Fruit fly (Drosophila melanogaster): Measurements from ENCODE around the gene Nipsnap.
A peak's percentile ranks its signal among the peaks of the same experiment; 100 is the strongest.

Nipsnap gene

dm6 chrX:16090179-16091144, 17.1 kb upstream of the Nipsnap start (continued):
- TF ChIP-seq slou (GFP tag; optimal IDR thresholded peaks at IDR 0.05) = peak; percentile 71
- TF ChIP-seq CG10654 (GFP tag; optimal IDR thresholded peaks at IDR 0.05) = peak; percentile 87
- peak; percentile 72 for TF ChIP-seq CG6654 (GFP tag; optimal IDR thresholded peaks at IDR 0.05)
- TF ChIP-seq CG12104 (GFP tag; optimal IDR thresholded peaks at IDR 0.05) = peak; percentile 75
- peak; percentile 82 for TF ChIP-seq salm (tag; optimal IDR thresholded peaks at IDR 0.05)
- TF ChIP-seq gsb-n (tag; optimal IDR thresholded peaks at IDR 0.05) = peak; percentile 49
- TF ChIP-seq CG13287 (GFP tag; IDR thresholded peaks at IDR 0.05; ENCODE audit: partially characterized antibody) = no peak
- peak; percentile 97 for TF ChIP-seq slbo (GFP tag; IDR thresholded peaks at IDR 0.05)
- peak; percentile 87 for TF ChIP-seq CG10147 (GFP tag; optimal IDR thresholded peaks at IDR 0.05)
- peak; percentile 30 for TF ChIP-seq tup (GFP tag; optimal IDR thresholded peaks at IDR 0.05)
- TF ChIP-seq CG11696 (GFP tag; IDR thresholded peaks at IDR 0.05) = peak; percentile 77
- peak; percentile 12 for TF ChIP-seq ac (GFP tag; optimal IDR thresholded peaks at IDR 0.05)
- TF ChIP-seq ATbp (GFP tag; optimal IDR thresholded peaks at IDR 0.05) = peak; percentile 89
- TF ChIP-seq CG31388 (GFP tag; optimal IDR thresholded peaks at IDR 0.05) = peak; percentile 71
- TF ChIP-seq CG14441 (GFP tag; IDR thresholded peaks at IDR 0.05) = peak; percentile 94
- peak; percentile 66 for TF ChIP-seq CG8359 (GFP tag; optimal IDR thresholded peaks at IDR 0.05; ENCODE audit: borderline replicate concordance)
- peak; percentile 75 for TF ChIP-seq gcm2 (GFP tag; optimal IDR thresholded peaks at IDR 0.05)
- TF ChIP-seq prd (optimal IDR thresholded peaks at IDR 0.05) = no peak
- peak; percentile 88 for TF ChIP-seq prd (GFP tag; IDR thresholded peaks at IDR 0.05)
- peak; percentile 89 for TF ChIP-seq Ptx1 (GFP tag; IDR thresholded peaks at IDR 0.05)
- no peak for TF ChIP-seq vnd (GFP tag; IDR thresholded peaks at IDR 0.05; ENCODE audit: partially characterized antibody)
- TF ChIP-seq kni (GFP tag; optimal IDR thresholded peaks at IDR 0.05) = peak; percentile 8
- TF ChIP-seq Sry-δ (GFP tag; optimal IDR thresholded peaks at IDR 0.05) = peak; percentile 55
- TF ChIP-seq stc (GFP tag; IDR thresholded peaks at IDR 0.05) = peak; percentile 84
- peak; percentile 90 for TF ChIP-seq gsb (GFP tag; IDR thresholded peaks at IDR 0.05)
- peak; percentile 92 for TF ChIP-seq az2 (GFP tag; optimal IDR thresholded peaks at IDR 0.05)
- peak; percentile 76; the same call in 1 of the 3 replicates for TF ChIP-seq CG3726 (GFP tag; IDR thresholded peaks at IDR 0.05)
- peak; percentile 93 for TF ChIP-seq CG3281 (GFP tag; optimal IDR thresholded peaks at IDR 0.05)
- TF ChIP-seq HLH4C (GFP tag; IDR thresholded peaks at IDR 0.05; ENCODE audit: partially characterized antibody) = no peak
- TF ChIP-seq tna (GFP tag; IDR thresholded peaks at IDR 0.05; ENCODE audit: partially characterized antibody) = no peak
- no peak for TF ChIP-seq inv (GFP tag; IDR thresholded peaks at IDR 0.05; ENCODE audit: partially characterized antibody)
- TF ChIP-seq lola (GFP tag; optimal IDR thresholded peaks at IDR 0.05) = no peak
- TF ChIP-seq CG4820 (GFP tag; optimal IDR thresholded peaks at IDR 0.05) = peak; percentile 82
- peak; percentile 93 for TF ChIP-seq NfI (GFP tag; optimal IDR thresholded peaks at IDR 0.05)
- peak; percentile 71 for TF ChIP-seq CG32767 (GFP tag; IDR thresholded peaks at IDR 0.05)
- peak; percentile 83 for TF ChIP-seq jumu (GFP tag; optimal IDR thresholded peaks at IDR 0.05)
- peak; percentile 85 for TF ChIP-seq CG5245 (GFP tag; optimal IDR thresholded peaks at IDR 0.05)
- peak; percentile 37 for TF ChIP-seq Spps (tag; optimal IDR thresholded peaks at IDR 0.05)
- TF ChIP-seq CG18476 (GFP tag; optimal IDR thresholded peaks at IDR 0.05) = peak; percentile 70
- peak; percentile 94 for TF ChIP-seq CG16779 (GFP tag; IDR thresholded peaks at IDR 0.05)
- TF ChIP-seq Lhr (GFP tag; optimal IDR thresholded peaks at IDR 0.05) = peak; percentile 35
- TF ChIP-seq CG17912 (GFP tag; optimal IDR thresholded peaks at IDR 0.05) = peak; percentile 93
- no peak for TF ChIP-seq zf30C (GFP tag; optimal IDR thresholded peaks at IDR 0.05)
- peak; percentile 37; the same call in 1 of the 2 replicates for TF ChIP-seq Adf1 (GFP tag; IDR thresholded peaks at IDR 0.05)
- peak; percentile 97 for TF ChIP-seq B-H2 (GFP tag; optimal IDR thresholded peaks at IDR 0.05)
- TF ChIP-seq Bteb2 (GFP tag; optimal IDR thresholded peaks at IDR 0.05) = peak; percentile 78
- peak; percentile 80 for TF ChIP-seq CG31441 (GFP tag; IDR thresholded peaks at IDR 0.05)
- peak; percentile 93 for TF ChIP-seq HmgZ (tag; optimal IDR thresholded peaks at IDR 0.05)

Measured in whole organism, embryonic.